ENCODE assay signal across 1 fruit fly cellular context in the genomic region with DNA sequence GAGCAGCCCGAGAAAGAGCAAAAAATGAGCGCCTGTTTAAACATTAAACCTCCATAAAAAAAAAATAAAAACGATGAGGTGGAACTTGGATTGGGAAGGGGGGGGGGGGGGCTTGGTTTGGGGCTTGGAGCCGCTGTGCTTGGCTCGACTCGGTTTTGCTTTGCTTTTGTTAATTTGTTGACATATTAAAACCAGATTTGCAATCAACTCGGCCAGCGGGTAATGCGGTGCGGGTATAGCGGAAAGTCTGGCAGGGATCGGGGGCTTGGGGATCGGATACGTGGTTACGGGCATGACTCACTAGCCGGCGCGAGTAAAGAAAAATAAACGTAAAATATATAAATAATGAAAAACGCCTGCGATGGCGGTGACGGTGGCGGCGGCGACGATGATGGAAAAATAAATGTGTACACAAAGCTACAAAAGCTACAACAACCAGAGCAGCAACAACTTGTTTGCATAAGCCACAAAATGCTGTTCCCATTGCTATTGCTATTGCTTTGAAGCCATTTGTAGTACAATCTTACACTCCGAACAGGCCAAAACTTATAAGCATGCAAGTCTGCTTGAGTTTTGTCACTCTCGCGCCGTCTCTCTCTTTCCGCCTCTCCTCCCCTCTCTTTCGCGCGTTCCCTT.
TF ChIP-seq lines count a peak whose summit lies in the region.

No protein-coding gene starts in this region.

TF ChIP-seq in whole organism, embryonic, 481 proteins besides CTCF, POLR2A, EP300 and RAD21 (continued from another document):
- TF ChIP-seq Doc3 (GFP tag; IDR thresholded peaks at IDR 0.05; lab: Robert Waterston, UW; ENCODE audit: partially characterized antibody) (no peak), CG2120 (GFP tag; optimal IDR thresholded peaks at IDR 0.05; lab: Kevin White, UChicago) (no peak), z (GFP tag; IDR thresholded peaks at IDR 0.05; lab: Robert Waterston, UW) (no peak), tup (GFP tag; optimal IDR thresholded peaks at IDR 0.05; lab: Kevin White, UChicago) (no peak), row (GFP tag; IDR thresholded peaks at IDR 0.05; lab: Robert Waterston, UW) (no peak), crol (GFP tag; IDR thresholded peaks at IDR 0.05; lab: Robert Waterston, UW) (peak; percentile 44; the same call in 1 of the 2 replicates), CG10321 (GFP tag; IDR thresholded peaks at IDR 0.05; lab: Robert Waterston, UW) (no peak), CG32532 (GFP tag; IDR thresholded peaks at IDR 0.05; lab: Robert Waterston, UW) (no peak), CG18262 (tag; optimal IDR thresholded peaks at IDR 0.05; lab: Kevin White, UChicago) (no peak), Hand (GFP tag; optimal IDR thresholded peaks at IDR 0.05; lab: Kevin White, UChicago) (no peak), run (tag; optimal IDR thresholded peaks at IDR 0.05; lab: Kevin White, UChicago) (no peak), maf-S (GFP tag; optimal IDR thresholded peaks at IDR 0.05; lab: Kevin White, UChicago) (no peak), CG1832 (GFP tag; optimal IDR thresholded peaks at IDR 0.05; lab: Kevin White, UChicago) (peak; percentile 24), amos (GFP tag; IDR thresholded peaks at IDR 0.05; lab: Robert Waterston, UW; ENCODE audit: partially characterized antibody) (no peak), insv (GFP tag; optimal IDR thresholded peaks at IDR 0.05; lab: Kevin White, UChicago) (no peak), nom (GFP tag; optimal IDR thresholded peaks at IDR 0.05; lab: Kevin White, UChicago) (peak; percentile 84), CG3065 (GFP tag; optimal IDR thresholded peaks at IDR 0.05; lab: Kevin White, UChicago) (no peak), Pdp1 (GFP tag; optimal IDR thresholded peaks at IDR 0.05; lab: Kevin White, UChicago) (peak in 1 of 2 experiments; percentile 46), sd (tag; optimal IDR thresholded peaks at IDR 0.05; lab: Kevin White, UChicago) (peak; percentile 3), CG10431 (GFP tag; optimal IDR thresholded peaks at IDR 0.05; lab: Kevin White, UChicago) (peak; percentile 13), CG30403 (GFP tag; optimal IDR thresholded peaks at IDR 0.05; lab: Kevin White, UChicago) (no peak), Awh (GFP tag; IDR thresholded peaks at IDR 0.05; lab: Robert Waterston, UW) (0 out of 2 replicates have a peak, but pooled peaks have one; percentile 6), Dad (GFP tag; optimal IDR thresholded peaks at IDR 0.05; lab: Kevin White, UChicago) (no peak), Hr78 (GFP tag; optimal IDR thresholded peaks at IDR 0.05; lab: Kevin White, UChicago) (no peak), dmrt99B (tag; optimal IDR thresholded peaks at IDR 0.05; lab: Kevin White, UChicago) (peak; percentile 29), CG10147 (GFP tag; optimal IDR thresholded peaks at IDR 0.05; lab: Kevin White, UChicago) (no peak), sens (GFP tag; lab: Kevin White, UChicago) (peak; percentile 64), CG33213 (GFP tag; optimal IDR thresholded peaks at IDR 0.05; lab: Kevin White, UChicago) (no peak), pfk (GFP tag; optimal IDR thresholded peaks at IDR 0.05; lab: Kevin White, UChicago) (no peak), Optix (GFP tag; IDR thresholded peaks at IDR 0.05; lab: Robert Waterston, UW) (no peak), Usf (GFP tag; optimal IDR thresholded peaks at IDR 0.05; lab: Kevin White, UChicago) (no peak), cato (GFP tag; optimal IDR thresholded peaks at IDR 0.05; lab: Kevin White, UChicago; ENCODE audit: borderline replicate concordance) (no peak), CG17328 (GFP tag; IDR thresholded peaks at IDR 0.05; lab: Robert Waterston, UW) (no peak), C15 (GFP tag; IDR thresholded peaks at IDR 0.05; lab: Robert Waterston, UW) (no peak), Trl (optimal IDR thresholded peaks at IDR 0.05; lab: Kevin White, UChicago) (peak in 1 of 2 experiments; percentile 23), Trl (GFP tag; optimal IDR thresholded peaks at IDR 0.05; lab: Kevin White, UChicago) (no peak), CG12769 (tag; optimal IDR thresholded peaks at IDR 0.05; lab: Kevin White, UChicago) (no peak), tna (GFP tag; IDR thresholded peaks at IDR 0.05; lab: Robert Waterston, UW; ENCODE audit: partially characterized antibody) (no peak), hkb (optimal IDR thresholded peaks at IDR 0.05; lab: Kevin White, UChicago) (no peak), hkb (GFP tag; IDR thresholded peaks at IDR 0.05; lab: Robert Waterston, UW) (peak; percentile 48; the same call in 1 of the 2 replicates), vvl (GFP tag; IDR thresholded peaks at IDR 0.05; lab: Robert Waterston, UW) (peak; percentile 43; the same call in 1 of the 2 replicates), CG10543 (GFP tag; optimal IDR thresholded peaks at IDR 0.05; lab: Kevin White, UChicago) (peak; percentile 20), cad (GFP tag; optimal IDR thresholded peaks at IDR 0.05; lab: Kevin White, UChicago) (no peak), E2f2 (GFP tag; IDR thresholded peaks at IDR 0.05; lab: Robert Waterston, UW) (peak; percentile 13; the same call in 1 of the 2 replicates), BtbVII (GFP tag; optimal IDR thresholded peaks at IDR 0.05; lab: Kevin White, UChicago) (peak; percentile 19), CG13287 (GFP tag; IDR thresholded peaks at IDR 0.05; lab: Robert Waterston, UW; ENCODE audit: partially characterized antibody) (no peak), ap (GFP tag; IDR thresholded peaks at IDR 0.05; lab: Robert Waterston, UW) (no peak), hb (GFP tag; IDR thresholded peaks at IDR 0.05; lab: Robert Waterston, UW; ENCODE audit: partially characterized antibody) (no peak), so (GFP tag; IDR thresholded peaks at IDR 0.05; lab: Robert Waterston, UW) (0 out of 3 replicates have a peak, but pooled peaks have one; percentile 26), kay (GFP tag; optimal IDR thresholded peaks at IDR 0.05; lab: Kevin White, UChicago) (peak; percentile 30), fd3F (GFP tag; optimal IDR thresholded peaks at IDR 0.05; lab: Kevin White, UChicago) (no peak), sisA (GFP tag; IDR thresholded peaks at IDR 0.05; lab: Robert Waterston, UW) (no peak), CG14441 (GFP tag; IDR thresholded peaks at IDR 0.05; lab: Robert Waterston, UW) (no peak)
